Fruit fly (Drosophila melanogaster) whole organism, prepupa: ENCODE measurements around the gene ECSIT.

ENCODE experiments used
- CG10631 ChIP-seq: fragments of 200-800 bp; sonication (Bioruptor generic); optimal IDR thresholded peaks from 2 replicates; lab custom pipeline; 2016; ENCODE audit warnings: missing biosample characterization, missing genetic modification characterization
- CG10669 ChIP-seq: fragments of 200-800 bp; sonication (Bioruptor generic); optimal IDR thresholded peaks from 3 replicates; lab custom pipeline; 2018; ENCODE audit warnings: missing biosample characterization, mild to moderate bottlenecking, missing genetic modification characterization, moderate library complexity
- CG11294 ChIP-seq: fragments of 200-800 bp; sonication (Bioruptor generic); IDR thresholded peaks from 2 replicates; pipeline ENCODE4 v1.3.6; 2022; ENCODE audit warnings: missing biosample characterization, missing genetic modification characterization
- CG11762 ChIP-seq: fragments of 200-800 bp; sonication (Bioruptor generic); optimal IDR thresholded peaks from 3 replicates; lab custom pipeline; 2016; ENCODE audit warnings: missing biosample characterization, missing genetic modification characterization; ENCODE audit not compliant: insufficient read depth
- CG3032 ChIP-seq: fragments of 200-800 bp; optimal IDR thresholded peaks from 2 replicates; lab custom pipeline; 2019; ENCODE audit warnings: missing biosample characterization, mild to moderate bottlenecking, missing genetic modification characterization, moderate library complexity
- CG32006 ChIP-seq: fragments of 200-800 bp; sonication (Bioruptor generic); optimal IDR thresholded peaks from 3 replicates; lab custom pipeline; 2017; ENCODE audit warnings: missing biosample characterization, mild to moderate bottlenecking, missing genetic modification characterization
- CG34406 ChIP-seq: fragments of 200-800 bp; sonication (Bioruptor generic); optimal IDR thresholded peaks from 3 replicates; lab custom pipeline; 2016; ENCODE audit warnings: missing biosample characterization, missing genetic modification characterization
- CG3919 ChIP-seq: fragments of 200-800 bp; sonication (Bioruptor generic); optimal IDR thresholded peaks from 3 replicates; lab custom pipeline; 2016; ENCODE audit warnings: missing biosample characterization, missing genetic modification characterization
- CG4318 ChIP-seq: fragments of 200-800 bp; sonication (Bioruptor generic); optimal IDR thresholded peaks from 3 replicates; lab custom pipeline; 2017; ENCODE audit warnings: missing biosample characterization, mild to moderate bottlenecking, missing genetic modification characterization
- CG6792 ChIP-seq: fragments of 200-800 bp; sonication (Bioruptor generic); optimal IDR thresholded peaks from 3 replicates; lab custom pipeline; 2016; ENCODE audit warnings: missing biosample characterization, missing genetic modification characterization
- CG7368 ChIP-seq: fragments of 200-800 bp; sonication (Bioruptor generic); optimal IDR thresholded peaks from 3 replicates; lab custom pipeline; 2016; ENCODE audit warnings: missing biosample characterization, missing genetic modification characterization
- CG8119 ChIP-seq: fragments of 200-800 bp; sonication (Bioruptor generic); IDR thresholded peaks from 3 replicates; pipeline ENCODE4 v1.3.6; 2022; ENCODE audit warnings: missing biosample characterization, missing genetic modification characterization
- CG8319 ChIP-seq: fragments of 200-800 bp; sonication (Bioruptor generic); optimal IDR thresholded peaks from 3 replicates; lab custom pipeline; 2016; ENCODE audit warnings: missing biosample characterization, missing genetic modification characterization
- CG8632 ChIP-seq: fragments of 200-800 bp; sonication (Bioruptor generic); optimal IDR thresholded peaks from 3 replicates; lab custom pipeline; 2016; ENCODE audit warnings: missing biosample characterization, missing genetic modification characterization
- CG9139 ChIP-seq: fragments of 200-800 bp; sonication (Bioruptor generic); optimal IDR thresholded peaks from 3 replicates; lab custom pipeline; 2017; ENCODE audit warnings: missing biosample characterization, mild to moderate bottlenecking, missing genetic modification characterization
- Eip75B ChIP-seq: fragments of 200-800 bp; sonication (Bioruptor generic); optimal IDR thresholded peaks from 3 replicates; lab custom pipeline; 2016; ENCODE audit warnings: missing biosample characterization, missing genetic modification characterization
- Eip78C ChIP-seq: fragments of 200-800 bp; sonication (Bioruptor generic); peaks from one replicate; lab custom pipeline; 2016; ENCODE audit warnings: missing biosample characterization, missing genetic modification characterization
- Gug ChIP-seq: fragments of 200-800 bp; sonication (Bioruptor generic); IDR thresholded peaks from 2 replicates; pipeline ENCODE4 v1.3.6; 2022; ENCODE audit warnings: missing biosample characterization, missing genetic modification characterization
- Hr38 ChIP-seq: sonication (Bioruptor generic); optimal IDR thresholded peaks from 2 replicates; lab custom pipeline; 2016; ENCODE audit warnings: missing biosample characterization, missing genetic modification characterization
- Met ChIP-seq: fragments of 200-800 bp; sonication (Bioruptor generic); optimal IDR thresholded peaks from 3 replicates; lab custom pipeline; 2016; ENCODE audit warnings: missing biosample characterization, missing genetic modification characterization
- OdsH ChIP-seq: fragments of 200-800 bp; sonication (Bioruptor generic); optimal IDR thresholded peaks from 3 replicates; lab custom pipeline; 2016; ENCODE audit warnings: missing biosample characterization, missing genetic modification characterization
- Smox ChIP-seq: fragments of 200-800 bp; sonication (Bioruptor generic); optimal IDR thresholded peaks from 3 replicates; lab custom pipeline; 2016; ENCODE audit warnings: missing biosample characterization, missing genetic modification characterization
- Sox102F ChIP-seq: fragments of 200-800 bp; sonication (Bioruptor generic); optimal IDR thresholded peaks from 2 replicates; lab custom pipeline; 2016; ENCODE audit warnings: missing biosample characterization, mild to moderate bottlenecking, missing genetic modification characterization
- achi ChIP-seq: fragments of 200-800 bp; sonication (Bioruptor generic); optimal IDR thresholded peaks from 3 replicates; lab custom pipeline; 2016; ENCODE audit warnings: missing biosample characterization, missing genetic modification characterization
- acj6 ChIP-seq: fragments of 200-800 bp; sonication (Bioruptor generic); optimal IDR thresholded peaks from 3 replicates; lab custom pipeline; 2016; ENCODE audit warnings: missing biosample characterization, missing genetic modification characterization
- dsx ChIP-seq: fragments of 200-800 bp; optimal IDR thresholded peaks from 3 replicates; lab custom pipeline; 2019; ENCODE audit warnings: missing biosample characterization, mild to moderate bottlenecking, missing genetic modification characterization, moderate library complexity; ENCODE audit not compliant: poor library complexity, severe bottlenecking
- esn ChIP-seq: fragments of 200-800 bp; sonication (Bioruptor generic); optimal IDR thresholded peaks from 2 replicates; lab custom pipeline; 2016; ENCODE audit warnings: missing biosample characterization, mild to moderate bottlenecking, missing genetic modification characterization, moderate library complexity
- fd59A ChIP-seq: fragments of 200-800 bp; sonication (Bioruptor generic); optimal IDR thresholded peaks from 2 replicates; lab custom pipeline; 2017; ENCODE audit warnings: missing biosample characterization, mild to moderate bottlenecking, missing genetic modification characterization, missing genetic modification reagents
- fd85E ChIP-seq: fragments of 200-800 bp; sonication (Bioruptor generic); optimal IDR thresholded peaks from 3 replicates; lab custom pipeline; 2016; ENCODE audit warnings: missing biosample characterization, missing genetic modification characterization
- fkh ChIP-seq: fragments of 200-800 bp; sonication (Bioruptor generic); optimal IDR thresholded peaks from 3 replicates; lab custom pipeline; 2017; ENCODE audit warnings: missing biosample characterization, mild to moderate bottlenecking, missing genetic modification characterization, moderate library complexity
- net ChIP-seq: fragments of 200-800 bp; sonication (Bioruptor generic); optimal IDR thresholded peaks from 3 replicates; lab custom pipeline; 2016; ENCODE audit warnings: missing biosample characterization, missing genetic modification characterization
- pdm3 ChIP-seq: fragments of 200-800 bp; sonication (Bioruptor generic); optimal IDR thresholded peaks from 3 replicates; lab custom pipeline; 2016; ENCODE audit warnings: missing biosample characterization, missing genetic modification characterization
- salr ChIP-seq, 2 experiments: fragments of 200-800 bp; sonication (Bioruptor generic); optimal IDR thresholded peaks; 3 replicates each; lab custom pipeline; 2016 to 2018; ENCODE audit warnings: missing biosample characterization in 2 of 2, missing genetic modification characterization in 2 of 2, mild to moderate bottlenecking in 1 of 2
- spab ChIP-seq: fragments of 200-800 bp; sonication (Bioruptor generic); optimal IDR thresholded peaks from 2 replicates; lab custom pipeline; 2017; ENCODE audit warnings: missing biosample characterization, mild to moderate bottlenecking, missing genetic modification characterization, missing genetic modification reagents
- svp ChIP-seq: fragments of 200-800 bp; sonication (Bioruptor generic); peaks from one replicate; lab custom pipeline; 2016; ENCODE audit warnings: missing biosample characterization, missing genetic modification characterization
- vri ChIP-seq: fragments of 200-800 bp; sonication (Bioruptor generic); optimal IDR thresholded peaks from 3 replicates; lab custom pipeline; 2016; ENCODE audit warnings: missing biosample characterization, mild to moderate bottlenecking, missing genetic modification characterization

The ECSIT gene

dm6 chr3R:5833948-5834504, 22.4 kb upstream of the ECSIT start (continued):
- TF ChIP-seq CG3919 (GFP tag; lab: Kevin White, UChicago) (peak; percentile 94), Eip78C (GFP tag; lab: Kevin White, UChicago) (peak; percentile 98), CG6792 (GFP tag; lab: Kevin White, UChicago) (peak; percentile 92), fd85E (GFP tag; lab: Kevin White, UChicago) (peak; percentile 76), Smox (GFP tag; lab: Kevin White, UChicago) (peak; percentile 91), CG4318 (peak; percentile 90), OdsH (GFP tag; lab: Kevin White, UChicago) (peak; percentile 95), vri (peak; percentile 47), CG8319 (GFP tag; lab: Kevin White, UChicago) (peak; percentile 90), salr (GFP tag; optimal IDR thresholded peaks at IDR 0.05; lab: Kevin White, UChicago) (peak; percentile 69 to 85), spab (peak; percentile 76), Met (GFP tag; lab: Kevin White, UChicago) (peak; percentile 92)
- TF ChIP-seq, all 60 proteins: peak for 58

dm6 chr3R:5836536-5836935, 19.8 kb upstream of the ECSIT start:
- no peak for TF ChIP-seq CG32006
- no peak for TF ChIP-seq CG6792 (GFP tag; lab: Kevin White, UChicago)
- TF ChIP-seq Hr38 (GFP tag; lab: Kevin White, UChicago): no peak
- no peak for TF ChIP-seq svp
- no peak for TF ChIP-seq fd59A (GFP tag; lab: Kevin White, UChicago)
- TF ChIP-seq CG10669 (GFP tag; lab: Kevin White, UChicago): no peak

- TF ChIP-seq CG11762 (GFP tag; lab: Kevin White, UChicago) (peak; percentile 13), CG6792 (GFP tag; lab: Kevin White, UChicago) (peak; percentile 21), CG9139 (GFP tag; lab: Kevin White, UChicago) (no peak), CG34406 (GFP tag; lab: Kevin White, UChicago) (peak; percentile 19), CG32006 (no peak), dsx (no peak), CG3919 (GFP tag; lab: Kevin White, UChicago) (peak; percentile 47), Eip78C (GFP tag; lab: Kevin White, UChicago) (peak; percentile 83), CG10669 (GFP tag; lab: Kevin White, UChicago) (peak; percentile 52), CG4318 (peak; percentile 21), pdm3 (peak; percentile 11), CG7368 (peak; percentile 39), spab (peak; percentile 35), achi (peak; percentile 2), CG10631 (peak; percentile 41), salr (GFP tag; optimal IDR thresholded peaks at IDR 0.05; lab: Kevin White, UChicago) (peak in 1 of 2 experiments; percentile 54), CG8632 (GFP tag; lab: Kevin White, UChicago) (peak; percentile 53), CG8119 (GFP tag; lab: Robert Waterston, UW) (no peak), OdsH (GFP tag; lab: Kevin White, UChicago) (peak; percentile 51), svp (peak; percentile 91), CG3032 (peak; percentile 19), Sox102F (GFP tag; lab: Kevin White, UChicago) (no peak), Gug (GFP tag; lab: Robert Waterston, UW) (0 out of 2 replicates have a peak, but pooled peaks have one; percentile 13), fd59A (GFP tag; lab: Kevin White, UChicago) (peak; percentile 11), CG11294 (GFP tag; lab: Robert Waterston, UW) (no peak), Eip75B (GFP tag; lab: Kevin White, UChicago) (peak; percentile 18), net (GFP tag; lab: Kevin White, UChicago) (peak; percentile 46), fkh (GFP tag; lab: Kevin White, UChicago) (peak; percentile 41), esn (GFP tag; lab: Kevin White, UChicago) (peak; percentile 14), acj6 (GFP tag; lab: Kevin White, UChicago) (peak; percentile 31)
- TF ChIP-seq, all 60 proteins: peak for 24
Observed at dm6 chr3R:5838683-5839365, 17.6 kb upstream of the ECSIT start.
